Fruit fly (Drosophila melanogaster) whole organism: ENCODE measurements around the gene frm.

Experiments used
- CG8478 ChIP-seq: fragments of >200 bp; optimal IDR thresholded peaks from 2 replicates; lab custom pipeline; 2018; ENCODE audit warnings: inconsistent platforms
- Dll ChIP-seq: fragments of >200 bp; optimal IDR thresholded peaks from 2 replicates; lab custom pipeline; 2017
- psq ChIP-seq: fragments of >200 bp; optimal IDR thresholded peaks from 2 replicates; lab custom pipeline; 2017

- TF ChIP-seq Dll (lab: Kevin White, UChicago) (no peak), psq (lab: Kevin White, UChicago) (no peak), CG8478 (lab: Kevin White, UChicago) (no peak)
Measured at dm6 chr3L:5535659-5536058, 15.3 kb downstream of the frm start, which contains the start of gene CG13285.
